Fruit fly (Drosophila melanogaster) whole organism: ENCODE data around the gene ClpX.
A peak's percentile ranks its signal among the peaks of the same experiment; 100 is the strongest.

Experiments
- CG8478 ChIP-seq: fragments of >200 bp; optimal IDR thresholded peaks from 2 replicates; lab custom pipeline; 2018; ENCODE audit warnings: inconsistent platforms
- Dll ChIP-seq: fragments of >200 bp; optimal IDR thresholded peaks from 2 replicates; lab custom pipeline; 2017
- EcR ChIP-seq, 2 experiments: fragments of >200 bp; optimal IDR thresholded peaks; 2 replicates each; lab custom pipeline; 2017; ENCODE audit warnings: missing biosample characterization in 2 of 2, missing genetic modification characterization in 2 of 2, missing genetic modification reagents in 2 of 2
- pan ChIP-seq: fragments of >200 bp; optimal IDR thresholded peaks from 2 replicates; lab custom pipeline; 2017
- psq ChIP-seq: fragments of >200 bp; optimal IDR thresholded peaks from 2 replicates; lab custom pipeline; 2017
- usp ChIP-seq: fragments of >200 bp; optimal IDR thresholded peaks from 2 replicates; lab custom pipeline; 2017; ENCODE audit warnings: missing biosample characterization, missing genetic modification characterization, mixed read lengths

ClpX gene

DNA sequence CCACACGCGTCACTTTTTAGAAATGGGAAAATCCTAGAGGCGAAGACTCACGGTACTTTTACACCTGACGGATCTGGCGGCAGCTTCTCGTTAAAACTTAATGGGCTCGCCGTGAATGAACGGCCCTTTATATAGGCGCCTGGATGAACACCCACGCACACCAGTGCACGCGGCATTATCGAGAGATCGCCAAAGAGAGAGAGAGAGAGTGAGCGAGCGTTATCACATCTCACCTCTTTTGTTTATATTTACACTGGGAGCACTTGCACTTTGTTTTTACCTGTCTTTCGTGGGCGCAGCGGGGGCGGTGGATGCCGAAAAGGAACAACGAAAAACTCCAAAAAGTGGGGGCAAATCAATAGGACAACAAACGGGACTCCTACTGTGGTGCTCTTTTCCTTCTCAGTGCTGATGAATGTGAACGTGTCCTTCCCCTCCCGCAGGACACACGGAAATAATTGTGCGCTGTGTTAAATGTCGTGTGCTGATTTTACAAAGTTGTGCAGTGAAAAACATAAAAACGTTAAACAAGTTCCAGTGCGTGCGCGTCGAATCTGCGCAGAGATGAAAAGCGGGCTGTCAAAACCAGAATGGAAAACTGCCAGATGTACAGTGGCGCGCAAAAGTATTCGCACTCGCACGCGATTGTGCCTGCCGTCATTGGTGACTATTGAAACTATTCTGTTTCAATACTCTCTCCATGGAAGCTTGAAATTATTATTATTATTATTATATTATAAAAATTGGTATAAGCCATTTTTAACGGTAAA lies 28.2 kb downstream of the ClpX start, which contains the start of gene Mrp5:
Mrp5 (minus strand) TSS at position 561 of the 770 bp plus-strand sequence.
- TF ChIP-seq Dll (lab: Kevin White, UChicago): peak; percentile 75
- no peak for TF ChIP-seq EcR (GFP tag; optimal IDR thresholded peaks at IDR 0.05; lab: Kevin White, UChicago)

DNA sequence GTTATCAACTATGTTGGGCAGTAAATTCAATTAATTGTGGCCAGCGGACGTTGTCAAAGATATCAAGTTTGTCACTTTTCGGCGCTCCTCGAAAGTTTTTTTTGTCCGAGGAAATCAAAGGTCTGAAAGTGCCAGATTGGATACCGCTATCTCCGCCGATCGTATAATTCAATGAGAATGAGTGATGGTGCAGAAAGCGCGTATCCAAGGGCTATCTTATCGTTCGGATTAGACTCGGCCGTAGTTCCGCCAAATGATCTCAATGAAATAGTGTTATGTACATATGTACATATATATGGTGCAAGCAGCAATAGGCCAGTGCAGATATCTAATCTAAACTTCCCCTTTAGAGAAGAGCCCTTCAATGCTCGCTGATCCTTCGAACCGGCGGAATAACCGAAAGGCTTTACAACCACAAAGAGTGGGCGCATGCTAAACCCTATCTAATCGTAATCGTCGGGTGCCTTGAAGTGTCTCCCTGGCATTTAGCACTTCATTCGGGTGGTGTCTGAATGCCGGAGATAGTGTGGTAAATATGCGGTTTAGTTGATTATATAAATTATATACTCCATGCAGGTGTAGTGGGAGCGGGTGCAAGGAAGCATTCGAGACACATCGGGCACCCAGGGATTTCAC lies 30.3 kb downstream of the ClpX start:
- no peak for TF ChIP-seq psq (lab: Kevin White, UChicago)
- no peak for TF ChIP-seq Dll (lab: Kevin White, UChicago)

DNA sequence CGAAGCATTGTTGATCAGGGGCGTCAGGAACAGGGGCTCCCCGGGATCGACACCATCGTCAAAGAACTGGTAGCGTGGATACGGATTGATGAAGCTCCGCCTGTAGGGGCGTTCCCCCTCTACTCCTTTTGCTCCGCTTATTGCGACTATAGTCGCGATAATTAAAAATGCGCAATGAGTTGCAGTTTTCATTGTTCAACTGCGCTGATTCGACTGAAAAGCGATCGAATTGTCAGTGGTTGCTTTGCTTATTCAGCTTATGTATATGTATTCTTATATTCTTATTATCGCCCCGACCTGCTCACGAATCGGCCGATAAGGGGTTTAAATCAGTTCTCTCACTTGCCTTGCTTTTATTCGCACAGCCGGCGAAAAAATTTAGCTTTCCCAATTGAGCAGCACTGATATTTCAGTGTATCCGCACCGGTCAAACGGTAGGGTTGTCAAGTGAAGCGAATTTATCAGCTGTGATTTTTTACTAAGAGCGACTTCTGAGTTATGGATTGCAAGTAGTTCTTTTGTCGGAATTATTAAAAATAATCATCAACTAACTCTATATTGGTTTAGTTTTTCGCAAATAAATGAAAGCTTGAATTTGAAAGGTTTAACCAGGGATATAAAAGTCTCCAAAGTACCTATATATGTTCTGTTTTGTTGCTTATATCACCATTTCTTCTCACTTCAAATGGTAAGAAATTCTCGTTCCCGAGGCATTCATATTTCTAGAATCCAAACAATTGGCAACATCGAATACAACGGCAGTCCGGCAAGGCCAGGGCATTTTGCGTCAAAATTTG lies 39.3 kb downstream of the ClpX start, which contains the start of the genes CG4572 and CG4686:
CG4572 (minus strand) TSS at position 415 of the 797 bp plus-strand sequence.
CG4686 (plus strand) TSS at position 518 of the 797 bp plus-strand sequence.
- no peak for TF ChIP-seq pan (lab: Kevin White, UChicago)
- no peak for TF ChIP-seq Dll (lab: Kevin White, UChicago)
- no peak for TF ChIP-seq usp
- no peak for TF ChIP-seq psq (lab: Kevin White, UChicago)
- TF ChIP-seq CG8478 (lab: Kevin White, UChicago): no peak
- no peak for TF ChIP-seq EcR (GFP tag; optimal IDR thresholded peaks at IDR 0.05; lab: Kevin White, UChicago)

DNA sequence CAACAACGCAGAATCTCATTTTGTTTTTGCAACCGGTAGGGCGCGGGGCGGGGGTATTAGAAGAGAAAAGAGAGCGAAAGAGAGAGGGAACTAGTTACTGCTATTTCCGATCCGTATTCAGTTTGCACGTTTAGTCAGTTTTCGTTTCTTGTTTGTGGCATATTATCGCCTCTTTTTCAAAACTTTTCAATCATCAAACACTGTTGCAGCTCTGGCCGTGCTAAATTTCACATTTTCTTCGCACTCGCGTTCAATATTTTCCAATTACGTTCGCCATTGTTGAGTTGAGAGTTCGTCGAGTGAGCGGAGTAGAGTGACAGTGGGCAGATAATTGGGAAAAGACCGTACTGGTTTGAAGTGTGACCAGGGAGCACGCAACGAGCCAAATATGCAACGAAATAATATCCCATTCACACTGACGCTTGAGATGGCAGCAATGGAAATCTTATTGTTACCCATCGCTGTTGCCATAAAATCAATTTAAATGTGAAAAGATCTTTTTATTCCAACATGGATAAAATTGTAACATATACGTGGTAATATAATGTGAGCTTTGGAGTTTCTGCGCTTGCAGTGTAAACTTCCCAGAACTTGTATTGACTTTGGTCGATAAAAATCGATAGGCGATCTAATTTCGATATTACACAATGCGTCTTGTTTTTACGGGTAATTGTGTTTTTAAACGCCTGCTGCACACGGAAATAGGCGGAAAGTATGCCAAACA lies 42.3 kb downstream of the ClpX start, which contains the start of the genes Ire1 and Mrm2:
Ire1 (minus strand) TSS at position 296 of the 724 bp plus-strand sequence.
Mrm2 (plus strand) TSS at position 615 of the 724 bp plus-strand sequence.
- TF ChIP-seq EcR (GFP tag; optimal IDR thresholded peaks at IDR 0.05; lab: Kevin White, UChicago) (no peak), psq (lab: Kevin White, UChicago) (no peak), usp (no peak), CG8478 (lab: Kevin White, UChicago) (no peak), pan (lab: Kevin White, UChicago) (no peak), Dll (lab: Kevin White, UChicago) (no peak)

DNA sequence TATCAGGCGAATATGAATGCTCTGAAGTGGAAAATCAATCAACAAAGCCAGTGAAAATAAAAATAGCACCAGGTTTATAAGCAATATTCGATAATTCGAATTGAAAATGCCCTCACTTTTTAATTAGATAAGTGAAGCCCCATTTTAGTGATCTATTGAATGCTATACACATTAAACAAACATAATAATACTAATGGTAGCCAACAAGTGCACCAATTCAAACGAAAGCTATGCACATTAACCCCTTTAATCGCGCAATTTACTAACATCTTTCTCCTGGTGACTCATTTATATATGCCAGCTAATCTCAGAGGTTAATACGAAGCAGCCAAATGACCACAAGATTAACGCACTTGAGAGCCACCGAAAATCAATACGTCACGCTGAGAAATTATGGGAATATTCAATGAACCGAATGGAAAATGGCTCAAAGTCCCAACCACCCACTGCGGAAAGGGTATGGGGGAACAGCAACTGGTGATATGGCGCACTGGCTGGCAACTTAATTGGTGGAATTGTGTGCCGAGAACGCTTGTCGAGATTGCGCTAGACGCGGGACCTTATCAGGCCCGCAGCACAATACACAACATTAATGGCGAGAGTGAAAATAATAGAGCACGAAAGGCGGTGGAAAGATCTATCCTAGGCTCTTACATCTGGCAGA lies 44.0 kb downstream of the ClpX start:
- TF ChIP-seq psq (lab: Kevin White, UChicago) (no peak), EcR (GFP tag; optimal IDR thresholded peaks at IDR 0.05; lab: Kevin White, UChicago) (no peak), pan (lab: Kevin White, UChicago) (no peak), CG8478 (lab: Kevin White, UChicago) (no peak), Dll (lab: Kevin White, UChicago) (no peak), usp (no peak)

DNA sequence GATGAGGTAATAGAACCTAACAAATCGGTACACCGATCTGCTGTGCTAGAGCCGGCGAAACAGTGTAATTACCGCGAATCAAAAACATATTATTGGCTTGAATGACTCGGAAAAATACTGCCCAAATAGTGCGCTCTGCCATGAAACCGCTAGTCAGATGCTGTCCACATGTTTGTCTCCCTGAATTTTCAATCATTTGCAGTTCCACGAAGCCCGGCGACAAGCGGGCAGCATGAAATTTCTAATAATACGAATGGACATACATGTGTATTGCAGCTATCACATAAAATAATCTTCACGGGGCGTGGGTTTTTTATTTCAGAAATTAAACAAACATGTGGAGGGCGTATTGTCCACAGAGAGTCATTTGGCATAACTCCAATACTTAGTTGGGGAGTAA lies 44.5 kb downstream of the ClpX start:
- TF ChIP-seq psq (lab: Kevin White, UChicago): no peak

DNA sequence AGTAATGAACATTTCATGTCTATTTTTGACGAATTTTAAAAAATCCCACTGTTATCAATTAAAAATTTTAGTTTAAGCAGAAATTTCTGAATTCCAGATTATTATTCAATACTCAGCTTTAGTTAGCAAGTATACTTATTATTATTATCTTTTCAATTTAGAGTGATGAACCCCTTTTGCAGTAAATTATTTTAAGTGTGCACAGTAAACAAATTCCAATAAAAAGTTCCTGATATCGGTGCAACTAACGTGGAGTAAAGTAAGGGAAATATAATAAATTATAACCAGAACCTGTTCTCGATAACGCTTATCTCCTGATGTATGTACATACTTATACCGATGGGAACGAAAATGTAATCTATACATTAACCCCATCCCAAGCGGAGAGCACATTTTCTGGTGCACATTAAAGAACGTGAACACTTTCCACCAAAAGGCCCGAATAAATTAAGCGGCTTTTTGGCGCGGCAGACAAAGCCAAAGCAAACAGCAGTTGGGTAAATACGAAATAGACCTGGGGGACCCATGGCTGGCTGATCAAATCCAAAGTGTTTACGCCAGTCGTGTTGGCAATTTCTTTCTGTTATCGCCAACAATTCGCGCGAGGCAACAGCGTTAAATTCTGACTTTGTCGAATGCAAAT lies 45.4 kb downstream of the ClpX start:
- TF ChIP-seq CG8478 (lab: Kevin White, UChicago) (no peak), pan (lab: Kevin White, UChicago) (no peak), usp (no peak), EcR (GFP tag; optimal IDR thresholded peaks at IDR 0.05; lab: Kevin White, UChicago) (no peak), psq (lab: Kevin White, UChicago) (no peak), Dll (lab: Kevin White, UChicago) (no peak)

DNA sequence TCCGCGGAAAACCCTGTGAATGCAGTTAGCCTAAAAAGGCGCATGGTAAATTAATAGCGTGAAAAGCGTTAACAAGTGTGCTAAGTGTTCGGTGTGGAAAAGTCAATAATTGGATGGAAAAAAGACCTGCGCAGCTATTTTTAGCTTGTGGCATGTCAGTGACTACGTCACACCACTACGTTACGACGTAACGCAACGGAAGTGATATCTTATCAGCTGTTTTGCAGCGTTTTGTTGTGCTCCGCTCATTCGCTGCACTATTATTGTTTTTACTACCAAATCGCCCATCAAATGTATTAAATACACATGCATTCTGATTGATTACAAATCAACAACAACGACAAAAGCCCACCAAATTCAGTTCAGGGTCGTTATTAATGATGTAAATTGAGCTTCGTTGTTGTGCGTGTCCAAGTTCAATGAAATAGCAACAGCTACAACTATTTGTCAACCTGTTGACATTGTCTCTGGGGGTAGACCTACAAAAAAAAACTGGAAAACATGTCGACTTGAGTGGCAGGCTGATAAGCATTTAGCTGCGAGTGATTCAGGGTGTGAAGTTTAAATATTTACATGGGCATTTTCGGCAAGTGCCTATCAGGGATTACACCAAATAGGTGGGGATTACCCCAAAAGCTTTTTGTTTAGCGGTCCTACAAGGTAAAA lies 55.8 kb downstream of the ClpX start:
- TF ChIP-seq EcR (GFP tag; optimal IDR thresholded peaks at IDR 0.05; lab: Kevin White, UChicago) (no peak), usp (no peak), pan (lab: Kevin White, UChicago) (no peak), CG8478 (lab: Kevin White, UChicago) (no peak), Dll (lab: Kevin White, UChicago) (no peak), psq (lab: Kevin White, UChicago) (no peak)
